Worm (Caenorhabditis elegans): Measurements from ENCODE around the gene gmps-1.

ce11 chrII:10870698-10871097 lies 2.2 kb upstream of the gmps-1 start:
- TF ChIP-seq dao-5 (tag; optimal IDR thresholded peaks at IDR 0.05) (no peak), him-1 (tag; optimal IDR thresholded peaks at IDR 0.05) (no peak), W03F9.2 (tag; optimal IDR thresholded peaks at IDR 0.05) (no peak)

Data from whole organism, L4/young adult.